Worm (Caenorhabditis elegans): ENCODE results near the gene dct-11.
A peak's percentile ranks its signal among the peaks of the same experiment; 100 is the strongest.

The dct-11 gene

ce11 chrX:5839643-5840042, at the start of gene dct-11:
TSS of gene dct-11 (minus strand) at chrX:5839778.
- no peak for TF ChIP-seq pag-3 (tag; optimal IDR thresholded peaks at IDR 0.05; ENCODE audit: borderline replicate concordance)
- peak; percentile 30 for TF ChIP-seq elt-2 (tag; optimal IDR thresholded peaks at IDR 0.05)
- TF ChIP-seq dve-1 (tag; optimal IDR thresholded peaks at IDR 0.05), result peak; percentile 16
- no peak for TF ChIP-seq ttx-3 (tag; optimal IDR thresholded peaks at IDR 0.05)

ce11 chrX:5885565-5885964, 46.0 kb upstream of the dct-11 start, which contains the start of gene flp-7:
TSS of gene flp-7 (plus strand) at chrX:5885865.
- TF ChIP-seq pag-3 (tag; optimal IDR thresholded peaks at IDR 0.05; ENCODE audit: borderline replicate concordance), result no peak
- TF ChIP-seq tbx-2 (tag; optimal IDR thresholded peaks at IDR 0.05), result no peak
- no peak for TF ChIP-seq ceh-34 (tag; optimal IDR thresholded peaks at IDR 0.05)
- TF ChIP-seq unc-86 (tag; optimal IDR thresholded peaks at IDR 0.05), result no peak
- no peak for TF ChIP-seq fax-1 (tag; optimal IDR thresholded peaks at IDR 0.05)
- TF ChIP-seq Y22D7AL.16 (tag; optimal IDR thresholded peaks at IDR 0.05), result no peak
- no peak for TF ChIP-seq hlh-8 (tag; optimal IDR thresholded peaks at IDR 0.05)
- TF ChIP-seq ceh-45 (GFP tag; IDR thresholded peaks at IDR 0.05), result no peak
- TF ChIP-seq ceh-31 (tag; optimal IDR thresholded peaks at IDR 0.05), result no peak

ce11 chrX:5877039-5877438, 37.5 kb upstream of the dct-11 start:
- TF ChIP-seq unc-42 (tag; optimal IDR thresholded peaks at IDR 0.05) (peak; percentile 4), nhr-232 (tag; optimal IDR thresholded peaks at IDR 0.05) (no peak)

- TF ChIP-seq hlh-13 (GFP tag; optimal IDR thresholded peaks at IDR 0.05), result no peak
- no peak for TF ChIP-seq sox-4 (tag; optimal IDR thresholded peaks at IDR 0.05)
- TF ChIP-seq ztf-16 (tag; optimal IDR thresholded peaks at IDR 0.05), result no peak
- no peak for TF ChIP-seq ceh-22 (tag; optimal IDR thresholded peaks at IDR 0.05)
- no peak for TF ChIP-seq pax-1 (tag; optimal IDR thresholded peaks at IDR 0.05)
- TF ChIP-seq ceh-2 (tag; optimal IDR thresholded peaks at IDR 0.05), result no peak
- no peak for TF ChIP-seq pha-4 (tag; optimal IDR thresholded peaks at IDR 0.05)
Measured at ce11 chrX:5875567-5875966, 36.0 kb upstream of the dct-11 start, which contains the start of gene F49E10.4. TSS of gene F49E10.4 (plus strand) at chrX:5875867.

- TF ChIP-seq lin-11 (tag; optimal IDR thresholded peaks at IDR 0.05) (no peak), fax-1 (tag; optimal IDR thresholded peaks at IDR 0.05) (no peak), dve-1 (tag; optimal IDR thresholded peaks at IDR 0.05) (no peak), nhr-11 (tag; optimal IDR thresholded peaks at IDR 0.05) (no peak), sox-2 (GFP tag; IDR thresholded peaks at IDR 0.05) (no peak), K02D7.2 (tag; optimal IDR thresholded peaks at IDR 0.05) (no peak), C08G9.2 (tag; optimal IDR thresholded peaks at IDR 0.05) (no peak), madf-2 (tag; optimal IDR thresholded peaks at IDR 0.05) (no peak)
Measured at ce11 chrX:5872153-5872552, 32.6 kb upstream of the dct-11 start.

- TF ChIP-seq K02D7.2 (tag; optimal IDR thresholded peaks at IDR 0.05) (no peak), ceh-2 (tag; optimal IDR thresholded peaks at IDR 0.05) (no peak), nhr-232 (tag; optimal IDR thresholded peaks at IDR 0.05) (no peak), unc-42 (tag; optimal IDR thresholded peaks at IDR 0.05) (peak; percentile 81), Y22D7AL.16 (tag; optimal IDR thresholded peaks at IDR 0.05) (no peak), ceh-31 (tag; optimal IDR thresholded peaks at IDR 0.05) (peak; percentile 14)
Measured at ce11 chrX:5869603-5870002, 30.0 kb upstream of the dct-11 start.

- no peak for TF ChIP-seq elt-2 (tag; optimal IDR thresholded peaks at IDR 0.05)
- TF ChIP-seq ceh-2 (tag; optimal IDR thresholded peaks at IDR 0.05), result no peak
- no peak for TF ChIP-seq C08G9.2 (tag; optimal IDR thresholded peaks at IDR 0.05)
- no peak for TF ChIP-seq hlh-15 (tag; optimal IDR thresholded peaks at IDR 0.05)
- TF ChIP-seq K02D7.2 (tag; optimal IDR thresholded peaks at IDR 0.05), result no peak
- peak; percentile 12 for TF ChIP-seq ceh-31 (tag; optimal IDR thresholded peaks at IDR 0.05)
- TF ChIP-seq mec-3 (tag; optimal IDR thresholded peaks at IDR 0.05; ENCODE audit: borderline replicate concordance), result no peak
- TF ChIP-seq C38D4.7 (GFP tag; optimal IDR thresholded peaks at IDR 0.05), result no peak
- no peak for TF ChIP-seq lin-11 (tag; optimal IDR thresholded peaks at IDR 0.05)
- no peak for TF ChIP-seq unc-3 (GFP tag; conservative IDR thresholded peaks at IDR 0.05)
- no peak for TF ChIP-seq unc-3 (tag; optimal IDR thresholded peaks at IDR 0.05)
- TF ChIP-seq unc-42 (tag; optimal IDR thresholded peaks at IDR 0.05), result peak; percentile 4
Measured at ce11 chrX:5868030-5868429, 28.5 kb upstream of the dct-11 start.
